Worm (Caenorhabditis elegans) whole organism, early embryonic: ENCODE data around the gene flp-1.

Source experiments
- B0310.2 ChIP-seq: sonication (generic microtip); optimal IDR thresholded peaks from 2 replicates; lab custom pipeline; 2016; ENCODE audit warnings: mild to moderate bottlenecking, missing genetic modification characterization, missing compliant biosample characterization
- F13C5.2 ChIP-seq: sonication (generic microtip); optimal IDR thresholded peaks from 2 replicates; lab custom pipeline; 2017; ENCODE audit warnings: mild to moderate bottlenecking, missing genetic modification characterization, inconsistent platforms, missing compliant biosample characterization
- aly-1 ChIP-seq: sonication (generic microtip); optimal IDR thresholded peaks from 2 replicates; lab custom pipeline; 2016; ENCODE audit warnings: missing genetic modification characterization, missing compliant biosample characterization
- ama-1 ChIP-seq: fragments of 150-350 bp; optimal IDR thresholded peaks from 2 replicates; lab custom pipeline; 2014
- ceh-13 ChIP-seq: fragments of 200-800 bp; sonication (Bioruptor generic); optimal IDR thresholded peaks from 2 replicates; lab custom pipeline; 2018; ENCODE audit warnings: mild to moderate bottlenecking, missing genetic modification characterization, missing compliant biosample characterization
- ceh-36 ChIP-seq: sonication (generic microtip); optimal IDR thresholded peaks from 2 replicates; lab custom pipeline; 2016; ENCODE audit warnings: missing genetic modification characterization, inconsistent platforms, missing compliant biosample characterization
- ets-7 ChIP-seq: sonication (generic microtip); optimal IDR thresholded peaks from 2 replicates; lab custom pipeline; 2016; ENCODE audit warnings: missing genotype, missing genetic modification characterization, missing compliant biosample characterization
- flt-1 ChIP-seq: fragments of 200-800 bp; sonication (Bioruptor generic); IDR thresholded peaks from 2 replicates; pipeline ENCODE4 v1.3.6; 2022; ENCODE audit warnings: missing genetic modification characterization, missing compliant biosample characterization
- hmbx-1 ChIP-seq: sonication (generic microtip); optimal IDR thresholded peaks from 2 replicates; lab custom pipeline; 2016; ENCODE audit warnings: mild to moderate bottlenecking, missing genetic modification characterization, missing compliant biosample characterization
- hmg-4 ChIP-seq: fragments of 200-800 bp; sonication (Bioruptor generic); optimal IDR thresholded peaks from 2 replicates; lab custom pipeline; 2018; ENCODE audit warnings: mild to moderate bottlenecking, missing genetic modification characterization, missing compliant biosample characterization
- hnd-1 ChIP-seq: sonication (generic microtip); optimal IDR thresholded peaks from 2 replicates; lab custom pipeline; 2016; ENCODE audit warnings: missing genetic modification characterization, missing compliant biosample characterization
- pes-1 ChIP-seq: fragments of 200-800 bp; sonication (Bioruptor generic); IDR thresholded peaks from 2 replicates; pipeline ENCODE4 v1.3.6; 2022; ENCODE audit warnings: missing genetic modification reagents, missing genetic modification characterization, missing compliant biosample characterization
- scrt-1 ChIP-seq: fragments of 200-800 bp; sonication (Bioruptor generic); IDR thresholded peaks from 2 replicates; pipeline ENCODE4 v1.3.6; 2022; ENCODE audit warnings: missing genetic modification characterization, missing compliant biosample characterization
- sea-1 ChIP-seq: fragments of 200-800 bp; sonication (Bioruptor generic); conservative IDR thresholded peaks from 2 replicates; pipeline ENCODE4 v1.3.6; 2022; ENCODE audit warnings: missing genetic modification characterization, missing compliant biosample characterization
- tbx-11 ChIP-seq: fragments of 200-800 bp; sonication (Bioruptor generic); IDR thresholded peaks from 2 replicates; pipeline ENCODE4 v1.3.6; 2022; ENCODE audit warnings: missing genetic modification characterization, missing compliant biosample characterization
- tbx-37 ChIP-seq: fragments of 200-800 bp; sonication (Bioruptor generic); conservative IDR thresholded peaks from 2 replicates; pipeline ENCODE4 v1.3.6; 2022; ENCODE audit warnings: missing genetic modification reagents, missing genetic modification characterization, missing compliant biosample characterization
- tra-4 ChIP-seq: sonication (generic microtip); optimal IDR thresholded peaks from 2 replicates; lab custom pipeline; 2017; ENCODE audit warnings: missing genetic modification characterization, missing compliant biosample characterization

flp-1 gene

DNA sequence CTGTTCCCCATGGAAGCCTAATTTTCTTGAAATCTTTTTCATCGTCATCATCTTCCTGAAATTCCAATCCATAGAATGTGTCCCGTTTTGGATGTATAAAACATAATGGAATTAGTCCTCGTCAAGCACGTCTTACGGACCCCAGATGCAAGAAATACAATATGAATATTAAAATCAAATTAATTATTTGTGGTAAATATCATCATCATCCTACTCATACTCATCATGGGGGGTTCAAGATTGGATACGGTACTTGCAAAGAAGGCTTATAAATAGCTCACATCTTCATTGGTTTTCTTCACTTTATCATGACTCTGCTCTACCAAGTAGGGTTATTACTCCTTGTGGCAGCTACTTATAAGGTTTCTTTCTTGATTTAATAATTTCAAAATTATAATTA is at the start of gene flp-1:
Gene flp-1, plus strand, starts transcription at position 301 of the 400 bp plus-strand sequence.
- no peak for TF ChIP-seq hnd-1
- TF ChIP-seq sea-1 = no peak
- no peak for TF ChIP-seq hmg-4 (GFP tag; lab: Kevin White, UChicago)
- TF ChIP-seq B0310.2 (tag; lab: Kevin White, UChicago) = no peak
- no peak for TF ChIP-seq scrt-1 (GFP tag; lab: Robert Waterston, UW)
- TF ChIP-seq aly-1 (tag; lab: Kevin White, UChicago) = no peak
- TF ChIP-seq ceh-13 (GFP tag; lab: Kevin White, UChicago) = no peak
- no peak for TF ChIP-seq tbx-11 (GFP tag; lab: Robert Waterston, UW)
- no peak for TF ChIP-seq tra-4 (tag; lab: Kevin White, UChicago)
- no peak for TF ChIP-seq ets-7 (tag; lab: Kevin White, UChicago)
- TF ChIP-seq flt-1 = no peak
- TF ChIP-seq ama-1 (lab: Kevin White, UChicago) = no peak
- TF ChIP-seq F13C5.2 (tag; lab: Kevin White, UChicago) = no peak
- no peak for TF ChIP-seq pes-1 (GFP tag; lab: Robert Waterston, UW)
- TF ChIP-seq ceh-36 (tag; lab: Kevin White, UChicago) = no peak
- TF ChIP-seq tbx-37 (GFP tag; lab: Robert Waterston, UW) = no peak
- no peak for TF ChIP-seq hmbx-1 (tag; lab: Kevin White, UChicago)

DNA sequence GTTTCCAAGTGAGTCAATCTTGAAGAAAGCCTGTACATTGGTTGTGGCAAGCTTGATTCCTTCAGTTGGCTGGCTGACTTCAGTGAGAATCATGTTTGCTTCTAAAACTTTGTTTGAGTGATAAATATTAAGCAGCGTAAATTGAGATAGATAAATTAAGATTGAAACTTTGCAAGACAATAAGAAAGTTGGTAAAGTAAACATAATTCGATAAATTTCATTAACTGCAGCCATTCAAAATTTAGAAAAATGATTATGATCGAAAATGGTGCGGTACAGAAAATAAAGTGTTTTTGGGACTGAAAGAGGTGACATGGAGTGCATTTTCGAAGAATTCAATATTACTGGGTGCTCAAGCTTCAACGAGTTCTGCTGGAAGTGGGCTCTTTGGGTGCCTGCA is 49.0 kb upstream of the flp-1 start, which contains the start of gene icln-1:
Gene icln-1, minus strand, starts transcription at position 101 of the 400 bp plus-strand sequence.
- TF ChIP-seq flt-1 (no peak), scrt-1 (GFP tag; lab: Robert Waterston, UW) (no peak), hmbx-1 (tag; lab: Kevin White, UChicago) (no peak), pes-1 (GFP tag; lab: Robert Waterston, UW) (no peak), tra-4 (tag; lab: Kevin White, UChicago) (no peak), tbx-11 (GFP tag; lab: Robert Waterston, UW) (no peak), hmg-4 (GFP tag; lab: Kevin White, UChicago) (no peak), hnd-1 (no peak), ceh-36 (tag; lab: Kevin White, UChicago) (no peak), ama-1 (lab: Kevin White, UChicago) (no peak), ets-7 (tag; lab: Kevin White, UChicago) (no peak), ceh-13 (GFP tag; lab: Kevin White, UChicago) (no peak), aly-1 (tag; lab: Kevin White, UChicago) (no peak), sea-1 (no peak), tbx-37 (GFP tag; lab: Robert Waterston, UW) (no peak), F13C5.2 (tag; lab: Kevin White, UChicago) (no peak), B0310.2 (tag; lab: Kevin White, UChicago) (no peak)

DNA sequence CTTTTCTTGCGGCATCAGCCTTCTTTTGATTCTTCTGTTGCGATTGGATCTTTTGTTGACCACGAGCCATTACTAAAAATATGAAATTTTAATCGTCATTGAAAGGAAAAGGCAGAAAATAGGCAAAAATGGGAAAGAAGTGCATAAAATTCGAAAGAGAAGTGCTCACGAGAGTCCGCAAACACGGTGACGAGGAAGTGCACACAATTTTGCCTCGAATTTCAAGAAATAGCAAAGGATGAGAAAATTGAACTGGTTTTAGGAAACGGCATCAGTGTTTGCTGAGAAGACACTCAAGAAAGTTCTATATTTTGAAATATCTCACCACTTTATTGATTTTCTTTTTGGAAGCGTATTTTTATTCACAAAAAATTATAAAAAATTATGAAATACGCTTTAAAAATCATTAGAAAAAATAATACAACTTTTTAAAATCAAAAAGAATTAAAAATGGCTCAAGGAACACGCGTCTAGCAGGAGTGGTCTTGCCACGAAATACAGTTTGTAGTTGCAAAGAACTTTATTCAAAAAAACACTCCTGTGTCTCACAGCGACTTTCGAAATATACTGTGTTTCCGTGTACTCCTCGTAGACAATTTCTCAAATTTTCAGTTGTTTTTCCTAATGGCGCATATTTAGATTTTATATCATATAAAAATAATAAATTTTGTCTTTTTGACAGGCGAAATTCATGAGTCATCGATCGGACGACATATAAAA is 48.2 kb upstream of the flp-1 start, which contains the start of the genes znf-706 and cpna-3:
Gene znf-706, minus strand, starts transcription at position 72 of the 720 bp plus-strand sequence.
Gene cpna-3, plus strand, starts transcription at position 683 of the 720 bp plus-strand sequence.
- no peak for TF ChIP-seq aly-1 (tag; lab: Kevin White, UChicago)
- peak; percentile 28 for TF ChIP-seq F13C5.2 (tag; lab: Kevin White, UChicago)

DNA sequence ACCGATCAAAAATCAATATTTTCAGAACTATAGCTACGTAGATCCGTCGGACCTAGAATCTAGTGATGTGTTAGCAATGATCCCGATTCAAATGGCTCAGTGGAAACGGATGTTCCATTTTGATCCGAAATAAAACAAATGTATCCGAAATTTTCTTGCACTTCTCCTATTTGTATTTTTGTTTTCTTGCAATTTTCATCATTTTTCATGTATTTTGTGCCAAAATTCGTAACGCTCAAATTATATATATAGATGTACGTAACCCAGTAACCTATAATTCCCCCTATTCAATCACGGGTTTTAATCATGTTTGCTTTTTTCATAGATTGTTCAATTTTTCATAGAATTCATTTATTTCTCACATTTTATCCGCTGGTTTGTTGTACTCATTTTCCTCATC is 45.6 kb upstream of the flp-1 start, which contains the start of gene gldi-10:
Gene gldi-10, plus strand, starts transcription at position 301 of the 400 bp plus-strand sequence.
- TF ChIP-seq scrt-1 (GFP tag; lab: Robert Waterston, UW) (no peak), ceh-36 (tag; lab: Kevin White, UChicago) (no peak), ets-7 (tag; lab: Kevin White, UChicago) (no peak), B0310.2 (tag; lab: Kevin White, UChicago) (no peak), flt-1 (no peak), ceh-13 (GFP tag; lab: Kevin White, UChicago) (no peak), hmbx-1 (tag; lab: Kevin White, UChicago) (no peak), aly-1 (tag; lab: Kevin White, UChicago) (no peak), tbx-11 (GFP tag; lab: Robert Waterston, UW) (no peak), sea-1 (no peak), tbx-37 (GFP tag; lab: Robert Waterston, UW) (no peak), hmg-4 (GFP tag; lab: Kevin White, UChicago) (no peak), tra-4 (tag; lab: Kevin White, UChicago) (no peak), ama-1 (lab: Kevin White, UChicago) (no peak), hnd-1 (no peak), pes-1 (GFP tag; lab: Robert Waterston, UW) (no peak), F13C5.2 (tag; lab: Kevin White, UChicago) (no peak)

DNA sequence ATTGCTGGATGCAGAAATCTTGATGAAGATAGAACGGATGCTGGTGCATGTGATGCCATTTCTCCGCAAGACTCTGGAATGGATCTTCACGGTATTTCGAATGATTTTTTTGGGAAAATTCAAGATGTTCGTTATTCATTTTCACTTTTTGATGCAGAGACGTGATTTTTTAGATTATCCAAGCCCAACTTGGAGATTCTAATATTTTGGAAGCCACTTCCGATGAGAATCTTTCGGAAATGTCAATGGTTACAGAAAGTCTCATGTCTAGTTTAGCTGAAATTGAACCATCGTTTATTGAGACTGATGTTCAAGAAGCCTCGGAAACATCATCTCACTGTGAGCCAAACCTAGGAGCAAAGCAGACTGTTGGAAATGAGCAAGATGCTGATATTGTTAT is 43.7 kb upstream of the flp-1 start:
- TF ChIP-seq sea-1 = no peak
- TF ChIP-seq ets-7 (tag; lab: Kevin White, UChicago) = no peak
- TF ChIP-seq ceh-13 (GFP tag; lab: Kevin White, UChicago) = no peak
- no peak for TF ChIP-seq tra-4 (tag; lab: Kevin White, UChicago)
- no peak for TF ChIP-seq hmg-4 (GFP tag; lab: Kevin White, UChicago)
- no peak for TF ChIP-seq flt-1
- no peak for TF ChIP-seq pes-1 (GFP tag; lab: Robert Waterston, UW)
- no peak for TF ChIP-seq aly-1 (tag; lab: Kevin White, UChicago)
- TF ChIP-seq hmbx-1 (tag; lab: Kevin White, UChicago) = no peak
- no peak for TF ChIP-seq hnd-1
- TF ChIP-seq ama-1 (lab: Kevin White, UChicago) = no peak
- no peak for TF ChIP-seq B0310.2 (tag; lab: Kevin White, UChicago)
- TF ChIP-seq tbx-37 (GFP tag; lab: Robert Waterston, UW) = no peak
- TF ChIP-seq scrt-1 (GFP tag; lab: Robert Waterston, UW) = no peak
- TF ChIP-seq ceh-36 (tag; lab: Kevin White, UChicago) = no peak
- TF ChIP-seq tbx-11 (GFP tag; lab: Robert Waterston, UW) = no peak
